Worm (Caenorhabditis elegans) whole organism, early embryonic: ENCODE measurements around the gene Y22D7AL.7.

Experiments
- aly-1 ChIP-seq: sonication (generic microtip); optimal IDR thresholded peaks from 2 replicates; lab custom pipeline; 2016; ENCODE audit warnings: missing genetic modification characterization, missing compliant biosample characterization
- ama-1 ChIP-seq: fragments of 150-350 bp; optimal IDR thresholded peaks from 2 replicates; lab custom pipeline; 2014
- ets-7 ChIP-seq: sonication (generic microtip); optimal IDR thresholded peaks from 2 replicates; lab custom pipeline; 2016; ENCODE audit warnings: missing genotype, missing genetic modification characterization, missing compliant biosample characterization
- flt-1 ChIP-seq: fragments of 200-800 bp; sonication (Bioruptor generic); IDR thresholded peaks from 2 replicates; pipeline ENCODE4 v1.3.6; 2022; ENCODE audit warnings: missing genetic modification characterization, missing compliant biosample characterization
- hnd-1 ChIP-seq: sonication (generic microtip); optimal IDR thresholded peaks from 2 replicates; lab custom pipeline; 2016; ENCODE audit warnings: missing genetic modification characterization, missing compliant biosample characterization
- tbx-37 ChIP-seq: fragments of 200-800 bp; sonication (Bioruptor generic); conservative IDR thresholded peaks from 2 replicates; pipeline ENCODE4 v1.3.6; 2022; ENCODE audit warnings: missing genetic modification reagents, missing genetic modification characterization, missing compliant biosample characterization

DNA sequence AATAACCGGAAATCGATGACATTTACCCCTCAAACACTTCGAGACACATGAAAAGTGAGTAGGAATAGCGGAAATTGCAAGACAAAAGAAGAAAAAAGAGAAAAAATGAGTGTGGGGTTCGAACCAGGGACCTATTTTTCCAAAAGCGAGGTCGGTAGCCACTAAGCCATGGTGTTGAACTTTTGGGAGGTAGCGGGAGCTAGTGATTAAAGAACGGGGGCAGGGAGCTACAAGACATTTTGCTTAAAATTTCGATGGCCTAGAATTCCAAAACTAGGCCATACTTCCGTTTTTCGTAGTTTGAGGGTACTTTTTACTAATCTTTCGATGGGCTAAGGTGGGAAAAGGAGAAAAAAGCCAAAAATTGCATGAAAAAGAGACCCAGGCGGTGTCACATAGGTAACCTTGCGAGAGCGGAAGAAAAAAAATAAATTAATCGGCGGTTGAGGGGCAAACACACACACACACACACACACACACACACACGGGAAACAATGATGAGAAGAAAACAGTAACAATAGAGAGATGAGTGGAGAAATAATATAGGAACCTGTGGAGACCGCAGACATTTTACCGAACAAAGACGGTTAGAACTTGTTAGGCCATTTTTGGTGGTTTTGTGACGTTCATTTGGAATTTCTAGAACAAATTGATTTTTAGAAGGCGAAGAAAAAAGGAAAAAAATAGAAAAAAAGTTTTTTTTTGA, 25.1 kb downstream of the Y22D7AL.7 start:
- TF ChIP-seq hnd-1 (tag; lab: Kevin White, UChicago) (peak; percentile 49), flt-1 (GFP tag; lab: Robert Waterston, UW) (peak; percentile 72), ama-1 (lab: Kevin White, UChicago) (no peak), aly-1 (tag; lab: Kevin White, UChicago) (peak; percentile 44), tbx-37 (GFP tag; lab: Robert Waterston, UW) (peak; percentile 75), ets-7 (no peak)
